Worm (Caenorhabditis elegans) whole organism, young adult: ENCODE results near the gene F20D6.9.

Experiments used
- C06A6.2 ChIP-seq: fragments of 200-800 bp; sonication (Bioruptor generic); conservative IDR thresholded peaks from 2 replicates; pipeline ENCODE4 v1.3.6; 2022; ENCODE audit warnings: missing genetic modification characterization, missing compliant biosample characterization
- D2030.7 ChIP-seq: fragments of 200-800 bp; sonication (Bioruptor generic); IDR thresholded peaks from 2 replicates; pipeline ENCODE4 v1.3.6; 2022; ENCODE audit warnings: missing genetic modification reagents, missing genetic modification characterization, missing compliant biosample characterization
- F33H1.4 ChIP-seq: fragments of 200-800 bp; sonication (Bioruptor generic); IDR thresholded peaks from 2 replicates; pipeline ENCODE4 v1.3.6; 2022; ENCODE audit warnings: missing genetic modification reagents, missing genetic modification characterization, missing compliant biosample characterization
- F57A8.1 ChIP-seq: fragments of 200-800 bp; sonication (Bioruptor generic); optimal IDR thresholded peaks from 2 replicates; lab custom pipeline; 2018; ENCODE audit warnings: mild to moderate bottlenecking, missing genetic modification characterization, moderate library complexity, missing compliant biosample characterization
- F57C9.4 ChIP-seq: sonication (generic microtip); optimal IDR thresholded peaks from 2 replicates; lab custom pipeline; 2017; ENCODE audit warnings: mild to moderate bottlenecking, missing genetic modification characterization, missing compliant biosample characterization
- T07F8.4 ChIP-seq: sonication (generic microtip); optimal IDR thresholded peaks from 2 replicates; lab custom pipeline; 2016; ENCODE audit warnings: mild to moderate bottlenecking, missing genetic modification characterization, moderate library complexity, missing compliant biosample characterization
- Y67H2A.10 ChIP-seq: fragments of 200-800 bp; sonication (Bioruptor generic); conservative IDR thresholded peaks from 2 replicates; pipeline ENCODE4 v1.3.6; 2022; ENCODE audit warnings: missing genetic modification reagents, missing genetic modification characterization, missing compliant biosample characterization
- aptf-2 ChIP-seq: fragments of 200-800 bp; sonication (Bioruptor generic); conservative IDR thresholded peaks from 2 replicates; pipeline ENCODE4 v1.3.6; 2022; ENCODE audit warnings: missing genetic modification reagents, missing genetic modification characterization, missing compliant biosample characterization
- atf-7 ChIP-seq: sonication (generic microtip); optimal IDR thresholded peaks from 2 replicates; lab custom pipeline; 2017; ENCODE audit warnings: mild to moderate bottlenecking, missing genetic modification characterization, missing compliant biosample characterization
- attf-3 ChIP-seq: fragments of 200-800 bp; sonication (Bioruptor generic); conservative IDR thresholded peaks from 2 replicates; pipeline ENCODE4 v1.3.6; 2022; ENCODE audit warnings: missing genetic modification reagents, missing genetic modification characterization, missing compliant biosample characterization
- attf-6 ChIP-seq: fragments of 200-800 bp; sonication (Bioruptor generic); IDR thresholded peaks from 2 replicates; pipeline ENCODE4 v1.3.6; 2022; ENCODE audit warnings: missing genetic modification reagents, missing genetic modification characterization, missing compliant biosample characterization
- cebp-1 ChIP-seq, 2 experiments: fragments of 200-800 bp in 1 of 2; sonication (Bioruptor generic) in 1 of 2; sonication (generic microtip) in 1 of 2; IDR thresholded peaks in 1 of 2; optimal IDR thresholded peaks in 1 of 2; 2 replicates each; pipeline versions ENCODE4 v1.3.6 to Lab custom; 2017 to 2022; ENCODE audit warnings: missing compliant biosample characterization in 2 of 2, missing genetic modification characterization in 2 of 2, mild to moderate bottlenecking in 1 of 2, missing genetic modification reagents in 1 of 2, moderate library complexity in 1 of 2
- ceh-100 ChIP-seq: fragments of 200-800 bp; sonication (Bioruptor generic); IDR thresholded peaks from 2 replicates; pipeline ENCODE4 v1.3.6; 2022; ENCODE audit warnings: missing genetic modification reagents, missing genetic modification characterization, missing compliant biosample characterization
- ceh-40 ChIP-seq: fragments of 200-800 bp; sonication (Bioruptor generic); IDR thresholded peaks from 2 replicates; pipeline ENCODE4 v1.3.6; 2022; ENCODE audit warnings: missing genetic modification characterization, missing compliant biosample characterization
- ceh-58 ChIP-seq: fragments of 200-800 bp; sonication (Bioruptor generic); IDR thresholded peaks from 2 replicates; pipeline ENCODE4 v1.3.6; 2022; ENCODE audit warnings: missing genetic modification characterization, missing compliant biosample characterization
- ceh-79 ChIP-seq: sonication (generic microtip); optimal IDR thresholded peaks from 2 replicates; lab custom pipeline; 2017; ENCODE audit warnings: mild to moderate bottlenecking, missing genetic modification characterization, missing compliant biosample characterization
- egl-18 ChIP-seq: fragments of 200-800 bp; sonication (Bioruptor generic); IDR thresholded peaks from 2 replicates; pipeline ENCODE4 v1.3.6; 2022; ENCODE audit warnings: missing genetic modification reagents, missing genetic modification characterization, missing compliant biosample characterization
- egrh-3 ChIP-seq: fragments of 200-800 bp; sonication (Bioruptor generic); IDR thresholded peaks from 2 replicates; pipeline ENCODE4 v1.3.6; 2022; ENCODE audit warnings: missing genetic modification reagents, missing genetic modification characterization, missing compliant biosample characterization
- hmg-1.2 ChIP-seq: fragments of 200-800 bp; sonication (Bioruptor generic); IDR thresholded peaks from 2 replicates; pipeline ENCODE4 v1.3.6; 2022; ENCODE audit warnings: missing genetic modification reagents, missing genetic modification characterization, missing compliant biosample characterization
- hsf-1 ChIP-seq: fragments of 200-800 bp; sonication (Bioruptor generic); IDR thresholded peaks from 2 replicates; pipeline ENCODE4 v1.3.6; 2022; ENCODE audit warnings: missing genetic modification reagents, missing genetic modification characterization, missing compliant biosample characterization
- lag-1 ChIP-seq: fragments of 200-800 bp; sonication (Bioruptor generic); IDR thresholded peaks from 2 replicates; pipeline ENCODE4 v1.3.6; 2022; ENCODE audit warnings: missing genetic modification reagents, missing genetic modification characterization, missing compliant biosample characterization
- lin-26 ChIP-seq: fragments of 200-800 bp; sonication (Bioruptor generic); IDR thresholded peaks from 2 replicates; pipeline ENCODE4 v1.3.6; 2022; ENCODE audit warnings: missing genetic modification reagents, missing genetic modification characterization, missing compliant biosample characterization
- lin-40 ChIP-seq: sonication (generic microtip); optimal IDR thresholded peaks from 2 replicates; lab custom pipeline; 2016; ENCODE audit warnings: missing genetic modification characterization, mild to moderate bottlenecking, missing compliant biosample characterization, missing genotype, missing genetic modification reagents
- lsl-1 ChIP-seq: fragments of 200-800 bp; sonication (Bioruptor generic); optimal IDR thresholded peaks from 2 replicates; lab custom pipeline; 2018; ENCODE audit warnings: mild to moderate bottlenecking, missing genetic modification characterization, moderate library complexity, missing compliant biosample characterization
- madf-10 ChIP-seq: sonication (generic microtip); optimal IDR thresholded peaks from 2 replicates; lab custom pipeline; 2016; ENCODE audit warnings: mild to moderate bottlenecking, missing genetic modification characterization, missing compliant biosample characterization
- madf-6 ChIP-seq: fragments of 200-800 bp; sonication (Bioruptor generic); IDR thresholded peaks from 2 replicates; pipeline ENCODE4 v1.3.6; 2022; ENCODE audit warnings: missing genetic modification reagents, missing genetic modification characterization, missing compliant biosample characterization
- madf-8 ChIP-seq: fragments of 200-800 bp; sonication (Bioruptor generic); conservative IDR thresholded peaks from 2 replicates; pipeline ENCODE4 v1.3.6; 2022; ENCODE audit warnings: missing genetic modification reagents, missing genetic modification characterization, missing compliant biosample characterization
- mcd-1 ChIP-seq: fragments of 200-800 bp; sonication (Bioruptor generic); IDR thresholded peaks from 2 replicates; pipeline ENCODE4 v1.3.6; 2022; ENCODE audit warnings: missing genetic modification reagents, missing genetic modification characterization, missing compliant biosample characterization
- nfyb-1 ChIP-seq: fragments of 200-800 bp; sonication (Bioruptor generic); IDR thresholded peaks from 2 replicates; pipeline ENCODE4 v1.3.6; 2022; ENCODE audit warnings: missing genetic modification reagents, missing genetic modification characterization, missing compliant biosample characterization
- nhr-80 ChIP-seq: sonication (generic microtip); optimal IDR thresholded peaks from 2 replicates; lab custom pipeline; 2016; ENCODE audit warnings: missing genetic modification characterization, missing compliant biosample characterization
- nhr-90 ChIP-seq: sonication (generic microtip); optimal IDR thresholded peaks from 2 replicates; lab custom pipeline; 2016; ENCODE audit warnings: missing genotype, mild to moderate bottlenecking, missing genetic modification characterization, missing compliant biosample characterization
- tbp1 ChIP-seq: fragments of 200-800 bp; sonication (Bioruptor generic); optimal IDR thresholded peaks from 2 replicates; lab custom pipeline; 2018; ENCODE audit warnings: mild to moderate bottlenecking, missing genetic modification characterization, missing compliant biosample characterization
- xnd-1 ChIP-seq: sonication (generic microtip); optimal IDR thresholded peaks from 2 replicates; lab custom pipeline; 2016; ENCODE audit warnings: missing genotype, missing genetic modification reagents, missing genetic modification characterization, missing compliant biosample characterization
- ztf-25 ChIP-seq: fragments of 200-800 bp; sonication (Bioruptor generic); IDR thresholded peaks from 2 replicates; pipeline ENCODE4 v1.3.6; 2022; ENCODE audit warnings: missing genetic modification reagents, missing genetic modification characterization, missing compliant biosample characterization
- ztf-26 ChIP-seq: sonication (generic microtip); optimal IDR thresholded peaks from 2 replicates; lab custom pipeline; 2017; ENCODE audit warnings: missing genetic modification characterization, missing compliant biosample characterization
- ztf-28 ChIP-seq: fragments of 200-800 bp; sonication (Bioruptor generic); IDR thresholded peaks from 2 replicates; pipeline ENCODE4 v1.3.6; 2022; ENCODE audit warnings: missing genetic modification reagents, missing genetic modification characterization, missing compliant biosample characterization

F20D6.9 gene

ce11 chrV:8183384-8183783 lies 6.1 kb upstream of the F20D6.9 start, which contains the start of gene srp-8:
Gene srp-8 (plus strand): TSS chrV:8183684.
- peak; percentile 59; the same call in 1 of the 2 replicates for TF ChIP-seq cebp-1 (GFP tag; IDR thresholded peaks at IDR 0.05; lab: Robert Waterston, UW)
- TF ChIP-seq cebp-1 (tag; optimal IDR thresholded peaks at IDR 0.05; lab: Kevin White, UChicago): no peak
- TF ChIP-seq attf-6 (GFP tag; lab: Robert Waterston, UW): no peak

ce11 chrV:8180745-8181144 lies 3.5 kb upstream of the F20D6.9 start:
- TF ChIP-seq mcd-1 (GFP tag; lab: Robert Waterston, UW): peak; percentile 64; the same call in 1 of the 2 replicates
- TF ChIP-seq, all 124 proteins: peak for 1; not testable (repeated sequence) for 123

ce11 chrV:8178914-8179542 lies 1.8 kb upstream of the F20D6.9 start, which contains the start of gene srp-7:
Gene srp-7 (plus strand): TSS chrV:8179126.
- peak; percentile 70; the same call in 1 of the 2 replicates for TF ChIP-seq hmg-1.2 (GFP tag; lab: Robert Waterston, UW)
- peak; percentile 47; the same call in 1 of the 2 replicates for TF ChIP-seq D2030.7 (GFP tag; lab: Robert Waterston, UW)
- TF ChIP-seq Y67H2A.10 (GFP tag; lab: Robert Waterston, UW): 0 out of 2 replicates have a peak, but pooled peaks have one; percentile 24
- TF ChIP-seq F57A8.1: no peak
- TF ChIP-seq lin-40 (tag; lab: Kevin White, UChicago): peak; percentile 31
- 0 out of 2 replicates have a peak, but pooled peaks have one; percentile 20 for TF ChIP-seq C06A6.2 (GFP tag; lab: Robert Waterston, UW)
- peak; percentile 26 for TF ChIP-seq ztf-26
- peak; percentile 75 for TF ChIP-seq cebp-1 (GFP tag; IDR thresholded peaks at IDR 0.05; lab: Robert Waterston, UW)
- no peak for TF ChIP-seq cebp-1 (tag; optimal IDR thresholded peaks at IDR 0.05; lab: Kevin White, UChicago)
- TF ChIP-seq F33H1.4 (GFP tag; lab: Robert Waterston, UW): 0 out of 2 replicates have a peak, but pooled peaks have one; percentile 10
- TF ChIP-seq nhr-80 (tag; lab: Kevin White, UChicago): peak; percentile 27
- 0 out of 2 replicates have a peak, but pooled peaks have one; percentile 28 for TF ChIP-seq madf-6 (GFP tag; lab: Robert Waterston, UW)
- peak; percentile 84 for TF ChIP-seq mcd-1 (GFP tag; lab: Robert Waterston, UW)
- 0 out of 2 replicates have a peak, but pooled peaks have one; percentile 44 for TF ChIP-seq ztf-25 (GFP tag; lab: Robert Waterston, UW)
- peak; percentile 60 for TF ChIP-seq attf-3 (GFP tag; lab: Robert Waterston, UW)
- no peak for TF ChIP-seq atf-7
- TF ChIP-seq ceh-100 (GFP tag; lab: Robert Waterston, UW): peak; percentile 89
- peak; percentile 55; the same call in 1 of the 2 replicates for TF ChIP-seq lin-26 (GFP tag; lab: Robert Waterston, UW)
- TF ChIP-seq ceh-58 (GFP tag; lab: Robert Waterston, UW): no peak
- TF ChIP-seq lag-1 (GFP tag; lab: Robert Waterston, UW): no peak
- TF ChIP-seq nfyb-1 (GFP tag; lab: Robert Waterston, UW): no peak
- peak; percentile 33; the same call in 1 of the 2 replicates for TF ChIP-seq egrh-3 (GFP tag; lab: Robert Waterston, UW)
- no peak for TF ChIP-seq T07F8.4 (tag; lab: Kevin White, UChicago)
- TF ChIP-seq, all 124 proteins: peak for 16

- TF ChIP-seq ceh-40 (GFP tag; lab: Robert Waterston, UW) (no peak), F57C9.4 (tag; lab: Kevin White, UChicago) (no peak), lsl-1 (GFP tag; lab: Kevin White, UChicago) (peak; percentile 83), ztf-25 (GFP tag; lab: Robert Waterston, UW) (no peak), hsf-1 (0 out of 2 replicates have a peak, but pooled peaks have one; percentile 25), nhr-90 (no peak), ztf-28 (no peak), aptf-2 (GFP tag; lab: Robert Waterston, UW) (no peak), tbp1 (GFP tag; lab: Kevin White, UChicago) (no peak), ceh-100 (GFP tag; lab: Robert Waterston, UW) (no peak), C06A6.2 (GFP tag; lab: Robert Waterston, UW) (no peak), egl-18 (GFP tag; lab: Robert Waterston, UW) (no peak), ceh-79 (tag; lab: Kevin White, UChicago) (no peak), madf-8 (GFP tag; lab: Robert Waterston, UW) (peak; percentile 43; the same call in 1 of the 2 replicates), F33H1.4 (GFP tag; lab: Robert Waterston, UW) (peak; percentile 79), egrh-3 (GFP tag; lab: Robert Waterston, UW) (no peak), madf-10 (no peak), xnd-1 (tag; lab: Kevin White, UChicago) (peak; percentile 1)
Measured at ce11 chrV:8178279-8178678, 1.0 kb upstream of the F20D6.9 start.
